Worm (Caenorhabditis elegans): ENCODE results near the gene math-48.

- TF ChIP-seq tbx-2 (tag; optimal IDR thresholded peaks at IDR 0.05) (no peak), mep-1 (tag; optimal IDR thresholded peaks at IDR 0.05) (no peak), fkh-10 (GFP tag; optimal IDR thresholded peaks at IDR 0.05) (no peak), egl-27 (tag; optimal IDR thresholded peaks at IDR 0.05) (no peak), unc-30 (tag; optimal IDR thresholded peaks at IDR 0.05) (no peak), elt-2 (tag; optimal IDR thresholded peaks at IDR 0.05) (no peak), nhr-90 (tag; optimal IDR thresholded peaks at IDR 0.05; ENCODE audit: poor library complexity) (no peak)
Measured at ce11 chrII:1945093-1945492, 1.2 kb downstream of the math-48 start, which contains the start of gene ZK250.14.

All from whole organism, L1 larva.